Fruit fly (Drosophila melanogaster) whole organism, wandering third instar larva: ENCODE data around the gene cry.

Experiments
- Abd-B ChIP-seq: fragments of >200 bp; optimal IDR thresholded peaks from 2 replicates; lab custom pipeline; 2017; ENCODE audit warnings: missing biosample characterization, missing genetic modification characterization
- N ChIP-seq: fragments of >200 bp; optimal IDR thresholded peaks from 2 replicates; lab custom pipeline; 2018; ENCODE audit warnings: missing biosample characterization, missing external identifiers, missing genetic modification characterization
- foxo ChIP-seq, 2 experiments: fragments of 200-800 bp; sonication (Bioruptor generic); optimal IDR thresholded peaks; 2 replicates in 1 of 2; 3 replicates in 1 of 2; lab custom pipeline; 2016 to 2017; ENCODE audit warnings: missing biosample characterization in 2 of 2, missing genetic modification characterization in 2 of 2
- h ChIP-seq: fragments of 200-800 bp; sonication (Bioruptor generic); optimal IDR thresholded peaks from 3 replicates; lab custom pipeline; 2016; ENCODE audit warnings: missing biosample characterization, mild to moderate bottlenecking, missing genetic modification characterization
- lola ChIP-seq: fragments of >200 bp; optimal IDR thresholded peaks from 2 replicates; lab custom pipeline; 2017; ENCODE audit warnings: missing biosample characterization, missing genetic modification characterization
- psq ChIP-seq: fragments of 200-800 bp; sonication (Bioruptor generic); optimal IDR thresholded peaks from 3 replicates; lab custom pipeline; 2017; ENCODE audit warnings: missing biosample characterization, mild to moderate bottlenecking, missing genetic modification characterization, moderate library complexity

dm6 chr3R:19248036-19248435, 36.1 kb downstream of the cry start, which contains the start of gene CG5217:
- TF ChIP-seq h (GFP tag; lab: Kevin White, UChicago) (no peak), lola (GFP tag; lab: Kevin White, UChicago) (no peak), N (GFP tag; lab: Kevin White, UChicago) (no peak), psq (no peak), Abd-B (GFP tag; lab: Kevin White, UChicago) (no peak), foxo (GFP tag; optimal IDR thresholded peaks at IDR 0.05; lab: Kevin White, UChicago) (no peak)
